Worm (Caenorhabditis elegans) whole organism, L4/young adult: ENCODE measurements around the gene F53C11.4.

Experiments used
- W03F9.2 ChIP-seq: fragments of 150-350 bp; optimal IDR thresholded peaks from 2 replicates; lab custom pipeline; 2014; ENCODE audit warnings: missing biosample characterization, missing genetic modification characterization
- dao-5 ChIP-seq: sonication (generic microtip); optimal IDR thresholded peaks from 2 replicates; lab custom pipeline; 2016; ENCODE audit warnings: missing genotype, missing genetic modification characterization, moderate library complexity, missing compliant biosample characterization
- him-1 ChIP-seq: sonication (generic microtip); optimal IDR thresholded peaks from 2 replicates; lab custom pipeline; 2016; ENCODE audit warnings: missing genotype, missing genetic modification reagents, missing genetic modification characterization, missing compliant biosample characterization

- TF ChIP-seq dao-5 (tag; lab: Kevin White, UChicago) (no peak), W03F9.2 (tag; lab: Kevin White, UChicago) (no peak), him-1 (no peak)
Measured at ce11 chrV:13738374-13738773, 48.8 kb downstream of the F53C11.4 start, which contains the start of gene irg-5.
